Fruit fly (Drosophila melanogaster) whole organism: ENCODE data around the gene CG5181.

Experiments used
- CG8478 ChIP-seq: fragments of >200 bp; optimal IDR thresholded peaks from 2 replicates; lab custom pipeline; 2018; ENCODE audit warnings: inconsistent platforms
- EcR ChIP-seq, 2 experiments: fragments of >200 bp; optimal IDR thresholded peaks; 2 replicates each; lab custom pipeline; 2017; ENCODE audit warnings: missing biosample characterization in 2 of 2, missing genetic modification characterization in 2 of 2, missing genetic modification reagents in 2 of 2
- pan ChIP-seq: fragments of >200 bp; optimal IDR thresholded peaks from 2 replicates; lab custom pipeline; 2017
- psq ChIP-seq: fragments of >200 bp; optimal IDR thresholded peaks from 2 replicates; lab custom pipeline; 2017
- usp ChIP-seq: fragments of >200 bp; optimal IDR thresholded peaks from 2 replicates; lab custom pipeline; 2017; ENCODE audit warnings: missing biosample characterization, missing genetic modification characterization, mixed read lengths

DNA sequence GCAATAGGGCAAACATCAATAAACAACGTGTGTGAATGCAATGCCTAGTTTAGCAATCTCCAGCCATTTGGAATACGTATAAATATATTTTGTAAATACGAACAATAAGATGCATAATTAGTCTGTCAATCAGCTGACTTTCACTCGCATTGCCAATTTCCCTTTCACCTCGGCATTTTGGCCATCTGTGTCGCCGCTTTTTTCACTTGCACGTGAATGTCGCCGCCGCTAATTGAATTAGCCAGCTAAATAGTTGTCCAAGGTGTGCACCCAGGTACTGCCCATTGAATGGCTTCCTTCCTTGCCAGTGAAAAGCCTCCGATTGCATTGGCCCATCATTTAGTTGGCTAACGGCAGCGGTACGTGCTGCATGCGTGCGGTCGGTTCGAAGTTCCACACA, 32.2 kb downstream of the CG5181 start, which contains the start of gene ninaC:
- TF ChIP-seq CG8478 (lab: Kevin White, UChicago) (no peak), pan (lab: Kevin White, UChicago) (no peak), usp (GFP tag; lab: Kevin White, UChicago) (no peak), psq (lab: Kevin White, UChicago) (no peak), EcR (GFP tag; optimal IDR thresholded peaks at IDR 0.05; lab: Kevin White, UChicago) (no peak)
